Fruit fly (Drosophila melanogaster) whole organism, prepupa: Measurements from ENCODE around the gene RabX6.

ENCODE experiments used
- CG11902 ChIP-seq: fragments of 200-800 bp; sonication (Bioruptor generic); optimal IDR thresholded peaks from 3 replicates; lab custom pipeline; 2016; ENCODE audit warnings: missing biosample characterization, missing genetic modification characterization
- CG6808 ChIP-seq: fragments of 200-800 bp; sonication (Bioruptor generic); optimal IDR thresholded peaks from 3 replicates; lab custom pipeline; 2017; ENCODE audit warnings: missing biosample characterization, missing genetic modification characterization, mild to moderate bottlenecking, moderate library complexity, missing genetic modification reagents
- CG8319 ChIP-seq: fragments of 200-800 bp; sonication (Bioruptor generic); optimal IDR thresholded peaks from 3 replicates; lab custom pipeline; 2016; ENCODE audit warnings: missing biosample characterization, missing genetic modification characterization
- Sox102F ChIP-seq: fragments of 200-800 bp; sonication (Bioruptor generic); optimal IDR thresholded peaks from 2 replicates; lab custom pipeline; 2016; ENCODE audit warnings: missing biosample characterization, mild to moderate bottlenecking, missing genetic modification characterization

DNA sequence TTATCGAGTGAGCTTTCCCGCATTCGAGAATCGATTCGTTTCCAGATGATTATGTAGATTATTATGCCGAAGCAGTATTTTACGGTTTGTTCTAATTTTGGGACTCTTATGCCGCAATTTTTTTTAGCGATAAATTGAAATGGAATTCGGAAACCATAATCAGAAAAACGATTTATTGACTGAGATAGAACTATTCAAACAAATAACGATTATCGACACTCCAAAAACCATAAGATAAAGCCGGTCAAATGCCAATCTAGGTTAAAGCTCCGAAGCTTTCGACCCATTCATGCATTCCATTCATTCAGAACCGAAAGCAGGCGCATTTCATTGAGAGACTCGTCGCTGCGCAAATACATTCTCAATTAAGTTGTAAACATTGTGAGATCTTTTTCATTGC lies 42.8 kb upstream of the RabX6 start:
- TF ChIP-seq CG8319 (GFP tag; lab: Kevin White, UChicago) (no peak), CG6808 (GFP tag; lab: Kevin White, UChicago) (no peak), CG11902 (no peak), Sox102F (GFP tag; lab: Kevin White, UChicago) (no peak)
